Fruit fly (Drosophila melanogaster): ENCODE measurements around the gene CG7579.

DNA sequence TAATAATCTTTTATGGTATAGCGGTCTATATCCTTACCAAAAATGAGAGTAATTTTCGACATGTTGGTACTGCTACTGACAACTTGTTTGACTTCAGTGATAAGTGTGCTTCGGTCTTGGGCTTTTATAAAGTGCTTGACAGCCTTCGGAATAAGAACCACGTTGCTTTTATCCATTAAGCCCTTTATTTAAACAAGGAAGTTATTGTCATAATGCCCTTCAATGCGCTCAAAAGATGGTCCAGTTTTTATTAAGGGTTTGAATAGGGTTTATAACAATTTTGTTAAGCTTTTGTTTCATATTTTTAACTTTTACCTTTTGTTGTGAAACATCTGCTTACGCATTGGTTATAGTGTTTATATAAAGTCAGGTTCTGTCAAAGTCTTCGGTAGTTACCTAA, 31.1 kb downstream of the CG7579 start, which contains the start of the genes Eig71Ec and Eig71Ed:
- TF ChIP-seq tj (GFP tag; optimal IDR thresholded peaks at IDR 0.05) (no peak), cic (GFP tag; optimal IDR thresholded peaks at IDR 0.05) (no peak), Clk (GFP tag; optimal IDR thresholded peaks at IDR 0.05) (no peak), Mnt (GFP tag; optimal IDR thresholded peaks at IDR 0.05) (no peak), bab1 (GFP tag; optimal IDR thresholded peaks at IDR 0.05) (no peak), CG5204 (GFP tag; optimal IDR thresholded peaks at IDR 0.05) (no peak), CG7045 (GFP tag; optimal IDR thresholded peaks at IDR 0.05) (no peak), cnc (optimal IDR thresholded peaks at IDR 0.05) (no peak), pad (GFP tag; optimal IDR thresholded peaks at IDR 0.05) (no peak)
